Fruit fly (Drosophila melanogaster) whole organism, prepupa: ENCODE data around the gene Nubp1.

Source experiments
- CG10669 ChIP-seq: fragments of 200-800 bp; sonication (Bioruptor generic); optimal IDR thresholded peaks from 3 replicates; lab custom pipeline; 2018; ENCODE audit warnings: missing biosample characterization, mild to moderate bottlenecking, missing genetic modification characterization, moderate library complexity
- CG11762 ChIP-seq: fragments of 200-800 bp; sonication (Bioruptor generic); optimal IDR thresholded peaks from 3 replicates; lab custom pipeline; 2016; ENCODE audit warnings: missing biosample characterization, missing genetic modification characterization; ENCODE audit not compliant: insufficient read depth
- CG3032 ChIP-seq: fragments of 200-800 bp; optimal IDR thresholded peaks from 2 replicates; lab custom pipeline; 2019; ENCODE audit warnings: missing biosample characterization, mild to moderate bottlenecking, missing genetic modification characterization, moderate library complexity
- CG31627 ChIP-seq: fragments of 200-800 bp; sonication (Bioruptor generic); optimal IDR thresholded peaks from 3 replicates; lab custom pipeline; 2016; ENCODE audit warnings: missing biosample characterization, missing genetic modification characterization
- CG32006 ChIP-seq: fragments of 200-800 bp; sonication (Bioruptor generic); optimal IDR thresholded peaks from 3 replicates; lab custom pipeline; 2017; ENCODE audit warnings: missing biosample characterization, mild to moderate bottlenecking, missing genetic modification characterization
- Ets96B ChIP-seq: fragments of 200-800 bp; optimal IDR thresholded peaks from 2 replicates; lab custom pipeline; 2019; ENCODE audit warnings: missing biosample characterization, mild to moderate bottlenecking, missing genetic modification characterization, moderate library complexity
- Lpt ChIP-seq: fragments of 200-800 bp; sonication (Bioruptor generic); optimal IDR thresholded peaks from 3 replicates; lab custom pipeline; 2016; ENCODE audit warnings: missing biosample characterization, missing genetic modification characterization
- OdsH ChIP-seq: fragments of 200-800 bp; sonication (Bioruptor generic); optimal IDR thresholded peaks from 3 replicates; lab custom pipeline; 2016; ENCODE audit warnings: missing biosample characterization, missing genetic modification characterization
- Sox102F ChIP-seq: fragments of 200-800 bp; sonication (Bioruptor generic); optimal IDR thresholded peaks from 2 replicates; lab custom pipeline; 2016; ENCODE audit warnings: missing biosample characterization, mild to moderate bottlenecking, missing genetic modification characterization
- achi ChIP-seq: fragments of 200-800 bp; sonication (Bioruptor generic); optimal IDR thresholded peaks from 3 replicates; lab custom pipeline; 2016; ENCODE audit warnings: missing biosample characterization, missing genetic modification characterization
- dsx ChIP-seq: fragments of 200-800 bp; optimal IDR thresholded peaks from 3 replicates; lab custom pipeline; 2019; ENCODE audit warnings: missing biosample characterization, mild to moderate bottlenecking, missing genetic modification characterization, moderate library complexity; ENCODE audit not compliant: poor library complexity, severe bottlenecking
- esn ChIP-seq: fragments of 200-800 bp; sonication (Bioruptor generic); optimal IDR thresholded peaks from 2 replicates; lab custom pipeline; 2016; ENCODE audit warnings: missing biosample characterization, mild to moderate bottlenecking, missing genetic modification characterization, moderate library complexity
- salr ChIP-seq, 2 experiments: fragments of 200-800 bp; sonication (Bioruptor generic); optimal IDR thresholded peaks; 3 replicates each; lab custom pipeline; 2016 to 2018; ENCODE audit warnings: missing biosample characterization in 2 of 2, missing genetic modification characterization in 2 of 2, mild to moderate bottlenecking in 1 of 2
- spab ChIP-seq: fragments of 200-800 bp; sonication (Bioruptor generic); optimal IDR thresholded peaks from 2 replicates; lab custom pipeline; 2017; ENCODE audit warnings: missing biosample characterization, mild to moderate bottlenecking, missing genetic modification characterization, missing genetic modification reagents

DNA sequence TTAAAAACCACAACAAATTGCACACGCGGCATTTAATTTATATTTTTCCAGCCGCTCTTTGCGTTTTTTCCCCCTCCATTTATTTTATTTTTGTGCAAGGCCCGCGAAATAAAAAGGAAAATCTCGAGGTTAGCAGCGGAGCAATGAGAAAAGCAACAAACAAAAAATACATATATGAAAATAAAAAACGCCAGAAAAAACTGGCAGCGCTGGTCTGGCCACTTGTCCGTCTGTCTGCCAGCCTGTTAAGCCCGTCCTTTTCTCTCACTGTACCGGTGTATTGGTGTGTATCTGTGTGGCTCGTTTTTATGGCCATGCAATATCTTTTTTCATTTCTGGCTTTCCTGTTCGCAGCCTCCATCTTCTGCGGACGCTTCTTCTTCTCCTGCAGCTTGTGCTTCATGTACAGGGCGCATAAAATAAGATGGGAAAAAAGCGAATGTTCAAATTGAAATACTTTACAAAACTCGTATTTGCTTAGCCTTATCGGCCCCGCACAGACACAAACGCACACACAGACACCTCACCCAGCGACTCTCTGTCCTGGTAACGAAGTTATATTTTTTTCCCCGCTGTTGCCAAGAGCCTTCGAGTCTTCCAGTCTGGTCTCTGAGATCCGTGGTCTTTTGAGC is 45.8 kb upstream of the Nubp1 start:
- TF ChIP-seq Sox102F (peak; percentile 59), Ets96B (tag; lab: Kevin White, UChicago) (peak; percentile 55), CG3032 (tag; lab: Kevin White, UChicago) (peak; percentile 65), dsx (peak; percentile 72), CG10669 (GFP tag; lab: Kevin White, UChicago) (peak; percentile 57), OdsH (GFP tag; lab: Kevin White, UChicago) (peak; percentile 17), CG31627 (GFP tag; lab: Kevin White, UChicago) (peak; percentile 11), Lpt (GFP tag; lab: Kevin White, UChicago) (peak; percentile 79), CG32006 (GFP tag; lab: Kevin White, UChicago) (peak; percentile 62), CG11762 (GFP tag; lab: Kevin White, UChicago) (no peak), achi (GFP tag; lab: Kevin White, UChicago) (peak; percentile 47), salr (GFP tag; optimal IDR thresholded peaks at IDR 0.05; lab: Kevin White, UChicago) (peak; percentile 29 to 44), esn (GFP tag; lab: Kevin White, UChicago) (peak; percentile 18), spab (GFP tag; lab: Kevin White, UChicago) (peak; percentile 60)
